Fruit fly (Drosophila melanogaster) whole organism, adult: Measurements from ENCODE around the gene CG5890.

Source experiments
- CG12768 ChIP-seq: fragments of 200-800 bp; sonication (Bioruptor generic); optimal IDR thresholded peaks from 2 replicates; lab custom pipeline; 2017; ENCODE audit warnings: missing biosample characterization, missing genetic modification characterization, mild to moderate bottlenecking, moderate library complexity, missing genetic modification reagents
- CG5204 ChIP-seq: fragments of 200-800 bp; sonication (Bioruptor generic); optimal IDR thresholded peaks from 2 replicates; lab custom pipeline; 2016; ENCODE audit warnings: missing biosample characterization, missing genetic modification characterization
- CG7045 ChIP-seq: fragments of 200-800 bp; sonication (Bioruptor generic); optimal IDR thresholded peaks from 2 replicates; lab custom pipeline; 2017; ENCODE audit warnings: missing biosample characterization, mild to moderate bottlenecking, missing genetic modification characterization
- kay ChIP-seq: fragments of 200-800 bp; sonication (Bioruptor generic); peaks from one replicate; lab custom pipeline; 2016; ENCODE audit warnings: missing biosample characterization, missing genetic modification characterization, borderline replicate concordance

dm6 chr3R:25829598-25829997 is 26.4 kb upstream of the CG5890 start, which contains the start of gene Mst57Dc:
- TF ChIP-seq CG5204 (GFP tag; lab: Kevin White, UChicago) (no peak), kay (no peak), CG7045 (no peak), CG12768 (GFP tag; lab: Kevin White, UChicago) (no peak)
